Worm (Caenorhabditis elegans) whole organism, young adult: ENCODE measurements around the gene emb-4.

Experiments
- ama-1 ChIP-seq, 3 experiments: fragments of 150-350 bp in 1 of 3; sonication (generic microtip) in 2 of 3; optimal IDR thresholded peaks; 2 replicates each; lab custom pipeline; 2014 to 2018; ENCODE audit warnings: missing biosample characterization in 2 of 3, missing genetic modification characterization in 2 of 3, missing genetic modification reagents in 2 of 3
- attf-3 ChIP-seq: fragments of 200-800 bp; sonication (Bioruptor generic); conservative IDR thresholded peaks from 2 replicates; pipeline ENCODE4 v1.3.6; 2022; ENCODE audit warnings: missing genetic modification reagents, missing genetic modification characterization, missing compliant biosample characterization
- bed-2 ChIP-seq: fragments of 200-800 bp; sonication (Bioruptor generic); IDR thresholded peaks from 2 replicates; pipeline ENCODE4 v1.3.6; 2022; ENCODE audit warnings: missing genetic modification reagents, missing genetic modification characterization, missing compliant biosample characterization
- ceh-58 ChIP-seq: fragments of 200-800 bp; sonication (Bioruptor generic); IDR thresholded peaks from 2 replicates; pipeline ENCODE4 v1.3.6; 2022; ENCODE audit warnings: missing genetic modification characterization, missing compliant biosample characterization
- die-1 ChIP-seq: sonication (generic microtip); optimal IDR thresholded peaks from 2 replicates; lab custom pipeline; 2016; ENCODE audit warnings: missing genotype, mild to moderate bottlenecking, missing genetic modification characterization, missing compliant biosample characterization
- hmg-1.2 ChIP-seq: fragments of 200-800 bp; sonication (Bioruptor generic); IDR thresholded peaks from 2 replicates; pipeline ENCODE4 v1.3.6; 2022; ENCODE audit warnings: missing genetic modification reagents, missing genetic modification characterization, missing compliant biosample characterization
- let-526 ChIP-seq: fragments of 200-800 bp; sonication (Bioruptor generic); IDR thresholded peaks from 2 replicates; pipeline ENCODE4 v1.3.6; 2022; ENCODE audit warnings: missing genetic modification reagents, missing genetic modification characterization, missing compliant biosample characterization
- madf-10 ChIP-seq: sonication (generic microtip); optimal IDR thresholded peaks from 2 replicates; lab custom pipeline; 2016; ENCODE audit warnings: mild to moderate bottlenecking, missing genetic modification characterization, missing compliant biosample characterization
- nfya-2 ChIP-seq: fragments of 200-800 bp; sonication (Bioruptor generic); IDR thresholded peaks from 2 replicates; pipeline ENCODE4 v1.3.6; 2022; ENCODE audit warnings: missing genetic modification reagents, missing genetic modification characterization, missing compliant biosample characterization
- rcor-1 ChIP-seq: fragments of 200-800 bp; sonication (Bioruptor generic); IDR thresholded peaks from 2 replicates; pipeline ENCODE4 v1.3.6; 2022; ENCODE audit warnings: missing genetic modification reagents, missing genetic modification characterization, missing compliant biosample characterization
- ztf-6 ChIP-seq: fragments of 200-800 bp; sonication (Bioruptor generic); IDR thresholded peaks from 2 replicates; pipeline ENCODE4 v1.3.6; 2022; ENCODE audit warnings: missing genetic modification reagents, missing genetic modification characterization, missing compliant biosample characterization

DNA sequence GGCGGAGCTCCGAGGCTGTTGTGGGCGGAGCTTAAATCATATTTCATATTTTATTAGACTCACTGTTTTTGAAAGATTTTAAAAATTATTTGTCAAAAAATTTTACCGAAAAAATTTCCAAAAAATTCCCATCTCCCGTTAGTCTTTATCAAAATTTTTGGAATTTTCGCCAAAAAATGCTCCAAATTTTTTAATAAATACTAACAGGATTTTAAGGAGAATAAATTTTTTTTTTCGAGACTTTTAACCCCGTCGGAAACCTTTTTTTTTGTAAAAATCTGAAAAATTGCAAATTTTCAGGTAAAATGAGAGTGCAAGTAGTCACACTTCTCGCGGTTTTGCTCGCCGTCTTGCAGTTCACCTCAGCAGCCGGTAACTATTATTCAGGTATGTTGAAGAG, 8.7 kb upstream of the emb-4 start, which contains the start of gene mihp-2:
- TF ChIP-seq bed-2 (GFP tag; lab: Robert Waterston, UW) (no peak), nfya-2 (no peak), let-526 (GFP tag; lab: Robert Waterston, UW) (no peak), rcor-1 (no peak), attf-3 (GFP tag; lab: Robert Waterston, UW) (no peak), ztf-6 (GFP tag; lab: Robert Waterston, UW) (no peak), ama-1 (optimal IDR thresholded peaks at IDR 0.05; lab: Kevin White, UChicago) (no peak), ama-1 (GFP tag; optimal IDR thresholded peaks at IDR 0.05; lab: Kevin White, UChicago) (no peak), die-1 (no peak), ceh-58 (GFP tag; lab: Robert Waterston, UW) (no peak), madf-10 (tag; lab: Kevin White, UChicago) (no peak), hmg-1.2 (GFP tag; lab: Robert Waterston, UW) (no peak)
